Worm (Caenorhabditis elegans): Measurements from ENCODE around the gene bir-1.

The bir-1 gene

ce11 chrV:11677494-11677893, 33.2 kb downstream of the bir-1 start (continued):
- no peak for TF ChIP-seq unc-130 (GFP tag; optimal IDR thresholded peaks at IDR 0.05)

- TF ChIP-seq mdl-1 (tag; optimal IDR thresholded peaks at IDR 0.05) = peak in 1 of 2 experiments; percentile 46
- TF ChIP-seq hlh-11 (tag; optimal IDR thresholded peaks at IDR 0.05) = peak; percentile 8
- peak; percentile 65 for TF ChIP-seq mxl-3 (GFP tag; optimal IDR thresholded peaks at IDR 0.05)
- TF ChIP-seq mep-1 (tag; optimal IDR thresholded peaks at IDR 0.05) = peak; percentile 0
- TF ChIP-seq nhr-28 (tag; optimal IDR thresholded peaks at IDR 0.05) = peak; percentile 22
- peak; percentile 85 for TF ChIP-seq aha-1 (tag)
- peak in 1 of 2 experiments; percentile 93 for TF ChIP-seq unc-62 (GFP tag; optimal IDR thresholded peaks at IDR 0.05 in 1 of 2)
- TF ChIP-seq unc-62 (tag; optimal IDR thresholded peaks at IDR 0.05) = no peak
- no peak for TF ChIP-seq lin-13 (GFP tag; optimal IDR thresholded peaks at IDR 0.05)
- TF ChIP-seq hlh-30 (tag; optimal IDR thresholded peaks at IDR 0.05; ENCODE audit: insufficient read depth) = peak; percentile 37
- TF ChIP-seq T20F7.1 (GFP tag; optimal IDR thresholded peaks at IDR 0.05) = no peak
Observed at ce11 chrV:11680519-11681203, 36.4 kb downstream of the bir-1 start.

- no peak for TF ChIP-seq pqm-1 (tag; optimal IDR thresholded peaks at IDR 0.05)
- no peak for TF ChIP-seq fos-1 (tag; optimal IDR thresholded peaks at IDR 0.05)
- TF ChIP-seq ZK546.5 (tag; optimal IDR thresholded peaks at IDR 0.05) = no peak
- no peak for TF ChIP-seq mdl-1 (tag; optimal IDR thresholded peaks at IDR 0.05)
- TF ChIP-seq daf-12 (tag; optimal IDR thresholded peaks at IDR 0.05) = no peak
- no peak for TF ChIP-seq nhr-42 (GFP tag; IDR thresholded peaks at IDR 0.05)
- TF ChIP-seq lin-38 (GFP tag; IDR thresholded peaks at IDR 0.05) = no peak
- no peak for TF ChIP-seq set-16 (GFP tag; IDR thresholded peaks at IDR 0.05)
- TF ChIP-seq nhr-25 (tag; optimal IDR thresholded peaks at IDR 0.05; ENCODE audit: borderline replicate concordance, insufficient read depth) = no peak
- no peak for TF ChIP-seq ceh-20 (GFP tag; IDR thresholded peaks at IDR 0.05)
- no peak for TF ChIP-seq nhr-77 (tag; optimal IDR thresholded peaks at IDR 0.05)
- no peak for TF ChIP-seq Y5F2A.4 (GFP tag; optimal IDR thresholded peaks at IDR 0.05)
- no peak for TF ChIP-seq jun-1 (tag; optimal IDR thresholded peaks at IDR 0.05)
Observed at ce11 chrV:11682858-11683257, 38.6 kb downstream of the bir-1 start.

ce11 chrV:11686877-11687276, 42.6 kb downstream of the bir-1 start, which contains the start of gene W05E10.2:
Gene W05E10.2 (plus strand): TSS chrV:11687177.
- no peak for TF ChIP-seq nhr-28 (tag; optimal IDR thresholded peaks at IDR 0.05)
- TF ChIP-seq nhr-48 (tag; optimal IDR thresholded peaks at IDR 0.05) = no peak
- TF ChIP-seq mes-2 (tag; optimal IDR thresholded peaks at IDR 0.05; ENCODE audit: poor library complexity, severe bottlenecking) = no peak
- TF ChIP-seq daf-16 (GFP tag; optimal IDR thresholded peaks at IDR 0.05) = no peak
- TF ChIP-seq daf-16 (tag; optimal IDR thresholded peaks at IDR 0.05) = no peak
- TF ChIP-seq lin-15B (tag; optimal IDR thresholded peaks at IDR 0.05) = no peak
- no peak for TF ChIP-seq tag-97 (GFP tag; IDR thresholded peaks at IDR 0.05)
- no peak for TF ChIP-seq nhr-76 (tag; optimal IDR thresholded peaks at IDR 0.05)
- no peak for TF ChIP-seq hif-1 (tag; optimal IDR thresholded peaks at IDR 0.05)

- TF ChIP-seq aha-1 (tag) (peak; percentile 62), pqm-1 (tag; optimal IDR thresholded peaks at IDR 0.05) (peak; percentile 59), dmd-6 (GFP tag; IDR thresholded peaks at IDR 0.05) (peak; percentile 63), F10B5.3 (tag; optimal IDR thresholded peaks at IDR 0.05) (no peak), hmg-1.1 (GFP tag; IDR thresholded peaks at IDR 0.05) (no peak), hlh-30 (tag; optimal IDR thresholded peaks at IDR 0.05; ENCODE audit: insufficient read depth) (no peak), nhr-28 (tag; optimal IDR thresholded peaks at IDR 0.05) (peak; percentile 76), ceh-32 (tag; optimal IDR thresholded peaks at IDR 0.05; ENCODE audit: poor library complexity) (no peak), egl-43 (GFP tag; IDR thresholded peaks at IDR 0.05) (no peak), lin-39 (tag; optimal IDR thresholded peaks at IDR 0.05) (no peak), attf-4 (tag; optimal IDR thresholded peaks at IDR 0.05) (no peak)
Observed at ce11 chrV:11691553-11691952, 47.3 kb downstream of the bir-1 start, which contains the start of gene W05E10.1. Gene W05E10.1 (minus strand): TSS chrV:11691691.

Measured in whole organism, L4 larva.